Fruit fly (Drosophila melanogaster): Measurements from ENCODE around the gene Usp16-45.

- TF ChIP-seq usp (GFP tag; optimal IDR thresholded peaks at IDR 0.05) (no peak), Dfd (GFP tag; optimal IDR thresholded peaks at IDR 0.05) (no peak), HLH106 (tag; optimal IDR thresholded peaks at IDR 0.05) (no peak), rgr (GFP tag; optimal IDR thresholded peaks at IDR 0.05) (no peak), Hr83 (GFP tag; optimal IDR thresholded peaks at IDR 0.05; ENCODE audit: poor library complexity, severe bottlenecking) (no peak), pan (optimal IDR thresholded peaks at IDR 0.05) (no peak), tai (GFP tag; optimal IDR thresholded peaks at IDR 0.05) (no peak), psq (GFP tag; optimal IDR thresholded peaks at IDR 0.05) (no peak), h (GFP tag; optimal IDR thresholded peaks at IDR 0.05) (no peak), jim (GFP tag; optimal IDR thresholded peaks at IDR 0.05) (no peak)
These were observed 868 bp downstream of the Usp16-45 start for dm6 chrX:5422251-5422551.
